Worm (Caenorhabditis elegans) whole organism, L2 larva: ENCODE results near the gene zhp-4.

Source experiments
- lsy-2 ChIP-seq, 2 experiments: fragments of 150-350 bp in 1 of 2; sonication (generic microtip) in 1 of 2; optimal IDR thresholded peaks; 2 replicates each; lab custom pipeline; 2014 to 2017; ENCODE audit warnings: missing biosample characterization in 2 of 2, missing genetic modification characterization in 2 of 2
- nhr-11 ChIP-seq: fragments of 150-350 bp; optimal IDR thresholded peaks from 2 replicates; lab custom pipeline; 2014; ENCODE audit warnings: missing biosample characterization, missing genetic modification characterization
- snpc-4 ChIP-seq: fragments of 150-350 bp; optimal IDR thresholded peaks from 2 replicates; lab custom pipeline; 2014; ENCODE audit warnings: missing biosample characterization, missing genetic modification characterization
- ztf-4 ChIP-seq: fragments of 150-350 bp; optimal IDR thresholded peaks from 2 replicates; lab custom pipeline; 2014; ENCODE audit warnings: missing biosample characterization, missing genetic modification characterization

DNA sequence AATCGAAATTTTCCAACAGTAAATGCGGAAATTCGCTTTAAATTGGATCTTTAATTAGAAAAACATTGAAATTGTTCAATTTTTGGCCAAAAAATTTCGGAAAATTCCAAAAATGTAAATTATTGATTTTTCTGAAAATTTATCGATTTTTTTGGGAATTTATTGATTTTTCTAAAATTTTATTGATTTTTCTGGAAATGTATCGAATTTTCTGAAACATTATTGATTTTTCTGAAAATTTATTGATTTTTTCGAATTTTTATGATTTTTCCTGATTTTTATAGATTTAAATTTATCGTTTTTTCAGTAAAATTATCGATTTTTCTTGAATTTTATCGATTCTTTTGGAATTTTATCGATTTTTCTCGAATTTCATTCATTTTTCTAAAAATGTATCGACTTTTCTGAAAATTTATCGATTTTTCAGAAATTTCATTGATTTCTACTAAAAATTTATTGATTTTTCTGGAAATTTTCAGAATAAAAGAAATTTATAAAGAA lies 15.3 kb upstream of the zhp-4 start:
- TF ChIP-seq lsy-2 (tag; optimal IDR thresholded peaks at IDR 0.05; lab: Kevin White, UChicago) (no peak), ztf-4 (tag; lab: Kevin White, UChicago) (no peak), snpc-4 (no peak), nhr-11 (no peak)
